Fruit fly (Drosophila melanogaster) whole organism, embryonic: ENCODE data around the gene CG14995.

Experiments used
- Ada2b ChIP-seq: fragments of 200-800 bp; sonication (Bioruptor generic); IDR thresholded peaks from 2 replicates; pipeline ENCODE4 v1.3.6; 2022; ENCODE audit warnings: missing biosample characterization, missing genetic modification characterization
- Atf-2 ChIP-seq: fragments of 200-800 bp; sonication (Bioruptor generic); optimal IDR thresholded peaks from 2 replicates; lab custom pipeline; 2016; ENCODE audit warnings: missing biosample characterization, missing genetic modification characterization
- B-H2 ChIP-seq: fragments of 200-800 bp; sonication (Bioruptor generic); optimal IDR thresholded peaks from 2 replicates; lab custom pipeline; 2018; ENCODE audit warnings: missing biosample characterization, mild to moderate bottlenecking, missing genetic modification characterization
- CG10565 ChIP-seq: fragments of 200-800 bp; sonication (Bioruptor generic); optimal IDR thresholded peaks from 3 replicates; lab custom pipeline; 2016; ENCODE audit warnings: missing biosample characterization, mild to moderate bottlenecking, missing genetic modification characterization
- CG11398 ChIP-seq: fragments of 200-800 bp; sonication (Bioruptor generic); optimal IDR thresholded peaks from 2 replicates; lab custom pipeline; 2016; ENCODE audit warnings: missing biosample characterization, missing genetic modification characterization
- CG11695 ChIP-seq: fragments of 200-800 bp; sonication (Bioruptor generic); IDR thresholded peaks from 3 replicates; pipeline ENCODE4 v1.3.6; 2022; ENCODE audit warnings: missing biosample characterization, missing genetic modification characterization
- CG12299 ChIP-seq: fragments of 200-800 bp; sonication (Bioruptor generic); optimal IDR thresholded peaks from 2 replicates; lab custom pipeline; 2018; ENCODE audit warnings: missing biosample characterization, mild to moderate bottlenecking, missing genetic modification characterization
- CG12744 ChIP-seq: fragments of 200-800 bp; sonication (Bioruptor generic); optimal IDR thresholded peaks from 2 replicates; lab custom pipeline; 2016; ENCODE audit warnings: missing biosample characterization, missing genetic modification characterization
- CG12769 ChIP-seq: fragments of 200-800 bp; sonication (Bioruptor generic); optimal IDR thresholded peaks from 2 replicates; lab custom pipeline; 2019; ENCODE audit warnings: missing biosample characterization, mild to moderate bottlenecking, missing genetic modification characterization, moderate library complexity
- CG14050 ChIP-seq: fragments of 200-800 bp; sonication (Bioruptor generic); IDR thresholded peaks from 3 replicates; pipeline ENCODE4 v1.3.6; 2022; ENCODE audit warnings: missing biosample characterization, missing genetic modification characterization
- CG16779 ChIP-seq: fragments of 200-800 bp; sonication (Bioruptor generic); IDR thresholded peaks from 2 replicates; pipeline ENCODE4 v1.3.6; 2022; ENCODE audit warnings: missing biosample characterization, missing genetic modification characterization
- CG17186 ChIP-seq: fragments of 200-800 bp; sonication (Bioruptor generic); optimal IDR thresholded peaks from 3 replicates; lab custom pipeline; 2017; ENCODE audit warnings: missing biosample characterization, missing genetic modification reagents, missing genetic modification characterization
- CG30431 ChIP-seq: fragments of 200-800 bp; sonication (Bioruptor generic); optimal IDR thresholded peaks from 2 replicates; lab custom pipeline; 2017; ENCODE audit warnings: missing biosample characterization, missing genetic modification characterization
- CG31365 ChIP-seq: fragments of 200-800 bp; sonication (Bioruptor generic); optimal IDR thresholded peaks from 2 replicates; lab custom pipeline; 2018; ENCODE audit warnings: missing biosample characterization, mild to moderate bottlenecking, missing genetic modification characterization
- CG34376 ChIP-seq: fragments of 200-800 bp; sonication (Bioruptor generic); optimal IDR thresholded peaks from 2 replicates; lab custom pipeline; 2018; ENCODE audit warnings: missing biosample characterization, mild to moderate bottlenecking, missing genetic modification characterization
- CG4707 ChIP-seq: fragments of 200-800 bp; sonication (Bioruptor generic); optimal IDR thresholded peaks from 2 replicates; lab custom pipeline; 2018; ENCODE audit warnings: missing biosample characterization, mild to moderate bottlenecking, missing genetic modification characterization, moderate library complexity
- CG6175 ChIP-seq: fragments of 200-800 bp; sonication (Bioruptor generic); IDR thresholded peaks from 3 replicates; pipeline ENCODE4 v1.3.6; 2022; ENCODE audit warnings: missing biosample characterization, missing genetic modification characterization
- CG7745 ChIP-seq: fragments of 200-800 bp; sonication (Bioruptor generic); optimal IDR thresholded peaks from 2 replicates; lab custom pipeline; 2018; ENCODE audit warnings: missing biosample characterization, mild to moderate bottlenecking, missing genetic modification characterization, moderate library complexity
- CG8281 ChIP-seq: fragments of 200-800 bp; sonication (Bioruptor generic); optimal IDR thresholded peaks from 2 replicates; lab custom pipeline; 2018; ENCODE audit warnings: missing biosample characterization, mild to moderate bottlenecking, missing genetic modification characterization, moderate library complexity
- CG9876 ChIP-seq: fragments of 200-800 bp; sonication (Bioruptor generic); optimal IDR thresholded peaks from 2 replicates; lab custom pipeline; 2016; ENCODE audit warnings: missing biosample characterization, missing genetic modification characterization
- Dek ChIP-seq: fragments of 200-800 bp; sonication (Bioruptor generic); optimal IDR thresholded peaks from 3 replicates; lab custom pipeline; 2019; ENCODE audit warnings: missing biosample characterization, mild to moderate bottlenecking, missing genetic modification characterization, moderate library complexity
- Eip74EF ChIP-seq, 2 experiments: fragments of 200-800 bp in 1 of 2; fragments of >200 bp in 1 of 2; sonication (Bioruptor generic) in 1 of 2; optimal IDR thresholded peaks; 2 replicates each; lab custom pipeline; 2017 to 2019; ENCODE audit warnings: missing biosample characterization in 2 of 2, missing genetic modification characterization in 2 of 2, mild to moderate bottlenecking in 1 of 2, moderate library complexity in 1 of 2
- Fer2 ChIP-seq: fragments of 200-800 bp; sonication (Bioruptor generic); optimal IDR thresholded peaks from 2 replicates; lab custom pipeline; 2018; ENCODE audit warnings: missing biosample characterization, mild to moderate bottlenecking, missing genetic modification characterization, moderate library complexity
- Hand ChIP-seq: fragments of 200-800 bp; sonication (Bioruptor generic); optimal IDR thresholded peaks from 2 replicates; lab custom pipeline; 2017; ENCODE audit warnings: mild to moderate bottlenecking, missing biosample characterization, missing genetic modification reagents, missing genetic modification characterization
- NK7.1 ChIP-seq: fragments of 200-800 bp; sonication (Bioruptor generic); optimal IDR thresholded peaks from 3 replicates; lab custom pipeline; 2016; ENCODE audit warnings: missing biosample characterization, missing genetic modification characterization
- Nf-YB ChIP-seq: fragments of 200-800 bp; sonication (Bioruptor generic); optimal IDR thresholded peaks from 3 replicates; lab custom pipeline; 2019; ENCODE audit warnings: missing biosample characterization, mild to moderate bottlenecking, missing genetic modification characterization, moderate library complexity
- NfI ChIP-seq: fragments of 200-800 bp; sonication (Bioruptor generic); optimal IDR thresholded peaks from 3 replicates; lab custom pipeline; 2018; ENCODE audit warnings: missing biosample characterization, mild to moderate bottlenecking, missing genetic modification characterization, moderate library complexity
- Sox102F ChIP-seq: fragments of 200-800 bp; sonication (Bioruptor generic); optimal IDR thresholded peaks from 2 replicates; lab custom pipeline; 2018; ENCODE audit warnings: missing biosample characterization, mild to moderate bottlenecking, missing genetic modification characterization, moderate library complexity
- Spps ChIP-seq: fragments of 200-800 bp; sonication (Bioruptor generic); optimal IDR thresholded peaks from 2 replicates; lab custom pipeline; 2018; ENCODE audit warnings: missing biosample characterization, mild to moderate bottlenecking, missing genetic modification characterization
- Ssrp ChIP-seq: fragments of 200-800 bp; sonication (Bioruptor generic); optimal IDR thresholded peaks from 2 replicates; lab custom pipeline; 2018; ENCODE audit warnings: missing biosample characterization, mild to moderate bottlenecking, missing genetic modification characterization, moderate library complexity
- Taf1 ChIP-seq: fragments of 200-800 bp; sonication (Bioruptor generic); IDR thresholded peaks from 2 replicates; pipeline ENCODE4 v1.3.6; 2022; ENCODE audit warnings: missing biosample characterization, missing genetic modification characterization
- bab2 ChIP-seq: fragments of 200-800 bp; sonication (Bioruptor generic); optimal IDR thresholded peaks from 2 replicates; lab custom pipeline; 2016; ENCODE audit warnings: missing biosample characterization, missing genetic modification characterization
- chn ChIP-seq: fragments of 200-800 bp; sonication (Bioruptor generic); optimal IDR thresholded peaks from 2 replicates; lab custom pipeline; 2016; ENCODE audit warnings: missing biosample characterization, missing genetic modification characterization
- corto ChIP-seq: fragments of 200-800 bp; sonication (Bioruptor generic); optimal IDR thresholded peaks from 2 replicates; lab custom pipeline; 2016; ENCODE audit warnings: missing biosample characterization, mild to moderate bottlenecking, missing genetic modification characterization, moderate library complexity
- dm ChIP-seq: fragments of 200-800 bp; sonication (Bioruptor generic); optimal IDR thresholded peaks from 3 replicates; lab custom pipeline; 2016; ENCODE audit warnings: missing biosample characterization, missing genetic modification characterization
- h ChIP-seq: fragments of >200 bp; optimal IDR thresholded peaks from 2 replicates; lab custom pipeline; 2017
- hkb ChIP-seq, 2 experiments: fragments of 200-800 bp in 1 of 2; fragments of >200 bp in 1 of 2; sonication (Bioruptor generic) in 1 of 2; IDR thresholded peaks in 1 of 2; optimal IDR thresholded peaks in 1 of 2; 2 replicates each; pipeline versions ENCODE4 v1.3.6 to Lab custom; 2017 to 2022; ENCODE audit warnings: missing biosample characterization in 1 of 2, missing genetic modification characterization in 1 of 2
- kay ChIP-seq: fragments of 200-800 bp; sonication (Bioruptor generic); optimal IDR thresholded peaks from 2 replicates; lab custom pipeline; 2016; ENCODE audit warnings: missing biosample characterization, missing genetic modification characterization
- lov ChIP-seq, 2 experiments: fragments of 200-800 bp in 1 of 2; fragments of >200 bp in 1 of 2; sonication (Bioruptor generic) in 1 of 2; IDR thresholded peaks in 1 of 2; optimal IDR thresholded peaks in 1 of 2; 2 replicates in 1 of 2; 3 replicates in 1 of 2; pipeline versions ENCODE4 v1.3.6 to Lab custom; 2017 to 2022; ENCODE audit warnings: missing biosample characterization in 1 of 2, missing genetic modification characterization in 1 of 2
- org-1 ChIP-seq: fragments of 200-800 bp; sonication (Bioruptor generic); optimal IDR thresholded peaks from 2 replicates; lab custom pipeline; 2017; ENCODE audit warnings: missing biosample characterization, missing genetic modification characterization
- pb ChIP-seq: fragments of 200-800 bp; sonication (Bioruptor generic); optimal IDR thresholded peaks from 3 replicates; lab custom pipeline; 2016; ENCODE audit warnings: missing biosample characterization, missing genetic modification characterization
- pnt ChIP-seq: fragments of 200-800 bp; sonication (Bioruptor generic); optimal IDR thresholded peaks from 3 replicates; lab custom pipeline; 2016; ENCODE audit warnings: missing biosample characterization, missing genetic modification characterization
- pzg ChIP-seq: fragments of 200-800 bp; sonication (Bioruptor generic); optimal IDR thresholded peaks from 3 replicates; lab custom pipeline; 2018; ENCODE audit warnings: missing biosample characterization, mild to moderate bottlenecking, missing genetic modification characterization, moderate library complexity
- slbo ChIP-seq: fragments of 200-800 bp; sonication (Bioruptor generic); IDR thresholded peaks from 2 replicates; pipeline ENCODE4 v1.3.6; 2022; ENCODE audit warnings: missing biosample characterization, missing genetic modification characterization
- trem ChIP-seq: fragments of 200-800 bp; optimal IDR thresholded peaks from 3 replicates; lab custom pipeline; 2019; ENCODE audit warnings: missing biosample characterization, mild to moderate bottlenecking, missing genetic modification characterization, moderate library complexity
- trh ChIP-seq: fragments of 200-800 bp; sonication (Bioruptor generic); optimal IDR thresholded peaks from 2 replicates; lab custom pipeline; 2016; ENCODE audit warnings: missing biosample characterization, missing genetic modification characterization
- tup ChIP-seq: fragments of 200-800 bp; sonication (Bioruptor generic); optimal IDR thresholded peaks from 2 replicates; lab custom pipeline; 2016; ENCODE audit warnings: missing biosample characterization, mild to moderate bottlenecking, missing genetic modification characterization, moderate library complexity
- tx ChIP-seq: fragments of 200-800 bp; sonication (Bioruptor generic); optimal IDR thresholded peaks from 2 replicates; lab custom pipeline; 2016; ENCODE audit warnings: missing biosample characterization, missing genetic modification characterization

CG14995 gene

dm6 chr3L:4108844-4109494, 5.9 kb upstream of the CG14995 start (continued):
- TF ChIP-seq CG9876 (peak; percentile 18), pnt (GFP tag; lab: Kevin White, UChicago) (peak; percentile 20), pzg (GFP tag; lab: Kevin White, UChicago) (no peak), Ssrp (tag; lab: Kevin White, UChicago) (peak; percentile 70), Fer2 (peak; percentile 30), CG16779 (no peak), Sox102F (GFP tag; lab: Kevin White, UChicago) (peak; percentile 74), CG31365 (tag; lab: Kevin White, UChicago) (peak; percentile 32), Nf-YB (GFP tag; lab: Kevin White, UChicago) (peak; percentile 62), kay (GFP tag; lab: Kevin White, UChicago) (peak; percentile 68), CG10565 (GFP tag; lab: Kevin White, UChicago) (peak; percentile 2), chn (peak; percentile 58), lov (optimal IDR thresholded peaks at IDR 0.05; lab: Kevin White, UChicago) (no peak), lov (GFP tag; IDR thresholded peaks at IDR 0.05; lab: Robert Waterston, UW) (0 out of 3 replicates have a peak, but pooled peaks have one; percentile 30), CG11398 (GFP tag; lab: Kevin White, UChicago) (peak; percentile 35), org-1 (GFP tag; lab: Kevin White, UChicago) (peak; percentile 67), trem (tag; lab: Kevin White, UChicago) (peak; percentile 62), bab2 (GFP tag; lab: Kevin White, UChicago) (peak; percentile 77), Eip74EF (GFP tag; optimal IDR thresholded peaks at IDR 0.05; lab: Kevin White, UChicago) (peak in 1 of 2 experiments; percentile 80), slbo (peak; percentile 65), Taf1 (0 out of 2 replicates have a peak, but pooled peaks have one; percentile 18), CG7745 (tag; lab: Kevin White, UChicago) (no peak), trh (no peak), corto (GFP tag; lab: Kevin White, UChicago) (no peak), B-H2 (no peak), CG17186 (GFP tag; lab: Kevin White, UChicago) (peak; percentile 42), NfI (GFP tag; lab: Kevin White, UChicago) (peak; percentile 54), tx (GFP tag; lab: Kevin White, UChicago) (peak; percentile 49), CG11695 (GFP tag; lab: Robert Waterston, UW) (peak; percentile 83), NK7.1 (GFP tag; lab: Kevin White, UChicago) (peak; percentile 70), Atf-2 (GFP tag; lab: Kevin White, UChicago) (peak; percentile 65), CG12744 (GFP tag; lab: Kevin White, UChicago) (peak; percentile 31), CG12299 (peak; percentile 25), dm (GFP tag; lab: Kevin White, UChicago) (peak; percentile 26), CG6175 (GFP tag; lab: Robert Waterston, UW) (0 out of 3 replicates have a peak, but pooled peaks have one; percentile 41), Dek (tag; lab: Kevin White, UChicago) (peak; percentile 64), Spps (tag; lab: Kevin White, UChicago) (peak; percentile 28), h (no peak), CG12769 (tag; lab: Kevin White, UChicago) (peak; percentile 38), CG4707 (GFP tag; lab: Kevin White, UChicago) (no peak), pb (peak; percentile 74), tup (GFP tag; lab: Kevin White, UChicago) (peak; percentile 9), CG30431 (peak; percentile 69), Hand (GFP tag; lab: Kevin White, UChicago) (peak; percentile 53), CG8281 (peak; percentile 45), CG14050 (GFP tag; lab: Robert Waterston, UW) (no peak; the same call in 2 of the 3 replicates), CG34376 (GFP tag; lab: Kevin White, UChicago) (peak; percentile 22), hkb (optimal IDR thresholded peaks at IDR 0.05; lab: Kevin White, UChicago) (no peak), hkb (GFP tag; IDR thresholded peaks at IDR 0.05; lab: Robert Waterston, UW) (peak; percentile 65), Ada2b (GFP tag; lab: Robert Waterston, UW) (peak; percentile 55)
